Worm (Caenorhabditis elegans): ENCODE measurements around the gene vav-1.

vav-1 gene

DNA sequence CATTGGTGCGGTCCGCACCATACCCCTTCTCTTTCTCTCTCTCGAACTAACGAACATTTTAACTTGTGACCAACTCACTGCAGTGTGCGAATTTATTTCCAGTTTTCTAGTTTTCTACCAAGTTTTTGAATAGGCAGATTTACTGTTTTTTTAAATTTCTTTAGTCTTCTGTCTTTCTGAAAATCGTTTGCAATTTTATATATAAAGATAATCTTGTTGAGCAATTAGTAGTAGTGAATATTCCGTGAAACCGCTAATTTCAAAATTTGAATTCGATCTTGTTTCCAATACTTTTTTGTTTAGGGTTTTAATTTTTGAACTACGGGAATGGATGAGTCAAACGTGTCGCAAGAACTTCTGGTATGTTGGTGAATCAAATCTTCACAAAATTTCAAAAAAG is 48.1 kb downstream of the vav-1 start, which contains the start of gene Y81B9A.2 (continued):
- TF ChIP-seq T07F8.4 (tag; optimal IDR thresholded peaks at IDR 0.05) (no peak), unc-130 (GFP tag; optimal IDR thresholded peaks at IDR 0.05) (no peak), B0336.3 (GFP tag; IDR thresholded peaks at IDR 0.05) (no peak), lin-35 (GFP tag; optimal IDR thresholded peaks at IDR 0.05) (no peak), ccch-3 (GFP tag; optimal IDR thresholded peaks at IDR 0.05) (no peak)

DNA sequence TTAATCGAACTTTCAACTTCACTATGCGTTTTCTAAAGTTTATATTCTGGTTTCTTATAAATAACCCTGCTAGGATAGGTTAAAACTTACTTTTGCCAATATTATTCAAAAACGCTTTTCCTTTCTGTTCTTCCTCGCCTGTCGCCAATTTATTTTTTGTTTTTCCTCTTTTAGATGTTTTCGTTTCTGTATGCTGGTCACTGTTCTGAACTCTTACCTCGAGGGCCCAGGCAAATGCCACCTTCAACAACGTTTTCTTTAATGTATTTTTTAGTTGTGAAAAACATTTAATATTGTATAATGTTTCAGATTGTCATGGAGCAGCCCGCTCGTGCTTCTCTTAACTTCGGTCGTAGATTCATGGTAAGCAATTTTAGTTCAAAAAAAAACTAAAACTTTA is 49.8 kb downstream of the vav-1 start, which contains the start of gene Y81B9A.3:
Gene Y81B9A.3 (plus strand): TSS at position 301 of the 400 bp plus-strand sequence.
- TF ChIP-seq ccch-3 (GFP tag; optimal IDR thresholded peaks at IDR 0.05), result no peak
- no peak for TF ChIP-seq F57A8.1 (GFP tag; optimal IDR thresholded peaks at IDR 0.05)
- no peak for TF ChIP-seq ztf-25 (GFP tag; IDR thresholded peaks at IDR 0.05)
- no peak for TF ChIP-seq aptf-3 (GFP tag; IDR thresholded peaks at IDR 0.05)
- no peak for TF ChIP-seq ZK185.1 (tag; optimal IDR thresholded peaks at IDR 0.05; ENCODE audit: poor library complexity, severe bottlenecking)
- TF ChIP-seq ztf-6 (GFP tag; IDR thresholded peaks at IDR 0.05), result no peak
- no peak for TF ChIP-seq egl-44 (GFP tag; IDR thresholded peaks at IDR 0.05)
- TF ChIP-seq madf-10 (tag; optimal IDR thresholded peaks at IDR 0.05), result no peak
- no peak for TF ChIP-seq nfya-2 (GFP tag; IDR thresholded peaks at IDR 0.05)
- no peak for TF ChIP-seq T07F8.4 (tag; optimal IDR thresholded peaks at IDR 0.05)
- TF ChIP-seq ceh-91 (GFP tag; IDR thresholded peaks at IDR 0.05), result no peak
- no peak for TF ChIP-seq hlh-12 (tag; optimal IDR thresholded peaks at IDR 0.05)
- no peak for TF ChIP-seq akir-1 (GFP tag; optimal IDR thresholded peaks at IDR 0.05)
- no peak for TF ChIP-seq lin-54 (GFP tag; optimal IDR thresholded peaks at IDR 0.05)
- TF ChIP-seq mcd-1 (GFP tag; IDR thresholded peaks at IDR 0.05), result no peak
- no peak for TF ChIP-seq Y95B8A.8 (GFP tag; IDR thresholded peaks at IDR 0.05)
- TF ChIP-seq madf-3 (GFP tag; IDR thresholded peaks at IDR 0.05), result no peak
- no peak for TF ChIP-seq K11D2.4 (GFP tag; IDR thresholded peaks at IDR 0.05)

ce11 chrX:9180823-9181222 is 51.1 kb downstream of the vav-1 start, which contains the start of gene Y81B9A.4:
Gene Y81B9A.4, minus strand, starts transcription at chrX:9180923.
- TF ChIP-seq madf-10 (tag; optimal IDR thresholded peaks at IDR 0.05), result no peak
- TF ChIP-seq pbrm-1 (GFP tag; IDR thresholded peaks at IDR 0.05), result no peak
- no peak for TF ChIP-seq lin-26 (GFP tag; IDR thresholded peaks at IDR 0.05)
- TF ChIP-seq fkh-3 (tag; optimal IDR thresholded peaks at IDR 0.05), result no peak
- TF ChIP-seq nhr-120 (GFP tag; IDR thresholded peaks at IDR 0.05), result no peak

DNA sequence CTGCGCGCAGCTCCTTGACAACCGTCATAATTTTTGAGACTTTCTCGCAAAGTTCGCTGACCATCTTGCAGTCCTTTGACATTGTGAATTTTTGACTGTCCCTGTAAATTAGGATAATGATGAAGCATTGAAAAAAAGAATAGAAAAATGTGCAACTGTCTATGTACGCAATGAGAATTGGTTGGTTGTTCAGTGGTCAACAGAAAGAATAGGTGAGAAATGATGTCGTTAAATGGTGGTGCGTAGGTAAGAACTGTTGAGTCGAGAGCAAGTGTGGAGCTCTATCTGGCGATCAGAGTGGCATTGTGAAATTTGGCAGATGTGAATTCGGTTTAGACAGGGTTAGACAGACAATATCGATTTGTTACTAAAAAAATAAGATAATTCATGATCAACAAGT is 57.5 kb downstream of the vav-1 start, which contains the start of gene B0563.8:
Gene B0563.8 (minus strand): TSS at position 101 of the 400 bp plus-strand sequence.
- no peak for TF ChIP-seq B0261.1 (tag; optimal IDR thresholded peaks at IDR 0.05)
- no peak for TF ChIP-seq efl-1 (GFP tag; optimal IDR thresholded peaks at IDR 0.05)
- TF ChIP-seq fkh-3 (tag; optimal IDR thresholded peaks at IDR 0.05), result no peak
- TF ChIP-seq attf-3 (GFP tag; conservative IDR thresholded peaks at IDR 0.05), result no peak
- no peak for TF ChIP-seq F39B2.1 (GFP tag; IDR thresholded peaks at IDR 0.05)
- no peak for TF ChIP-seq zim-3 (tag; optimal IDR thresholded peaks at IDR 0.05)
- no peak for TF ChIP-seq madf-8 (GFP tag; conservative IDR thresholded peaks at IDR 0.05)
- TF ChIP-seq gei-17 (GFP tag; optimal IDR thresholded peaks at IDR 0.05), result no peak
- TF ChIP-seq hlh-26 (GFP tag; conservative IDR thresholded peaks at IDR 0.05), result no peak
- no peak for TF ChIP-seq hlh-12 (tag; optimal IDR thresholded peaks at IDR 0.05)
- TF ChIP-seq dox-1 (GFP tag; IDR thresholded peaks at IDR 0.05), result no peak
- TF ChIP-seq ceh-40 (GFP tag; IDR thresholded peaks at IDR 0.05), result no peak
- no peak for TF ChIP-seq cebp-1 (GFP tag; IDR thresholded peaks at IDR 0.05)
- TF ChIP-seq cebp-1 (tag; optimal IDR thresholded peaks at IDR 0.05), result no peak
- no peak for TF ChIP-seq snpc-3.4 (tag; optimal IDR thresholded peaks at IDR 0.05)

All from whole organism, young adult.